Fruit fly (Drosophila melanogaster): ENCODE data around the gene Ype.

Ype gene

dm6 chrX:13383770-13384169, 3.4 kb downstream of the Ype start (continued):
- TF ChIP-seq eyg (GFP tag; optimal IDR thresholded peaks at IDR 0.05) (no peak), eve (GFP tag; optimal IDR thresholded peaks at IDR 0.05) (peak in 1 of 2 experiments; percentile 82), yki (optimal IDR thresholded peaks at IDR 0.05) (no peak), Ravus (GFP tag; IDR thresholded peaks at IDR 0.05) (no peak), CG31365 (tag; optimal IDR thresholded peaks at IDR 0.05) (no peak), salm (tag; optimal IDR thresholded peaks at IDR 0.05) (no peak), lov (optimal IDR thresholded peaks at IDR 0.05) (no peak), lov (GFP tag; IDR thresholded peaks at IDR 0.05) (no peak), Spps (tag; optimal IDR thresholded peaks at IDR 0.05) (no peak), tio (GFP tag; optimal IDR thresholded peaks at IDR 0.05) (peak; percentile 28), dati (GFP tag; IDR thresholded peaks at IDR 0.05) (0 out of 2 replicates have a peak, but pooled peaks have one; percentile 45), CG33213 (GFP tag; optimal IDR thresholded peaks at IDR 0.05) (peak; percentile 33), ind (GFP tag; optimal IDR thresholded peaks at IDR 0.05) (peak; percentile 63), CG4282 (GFP tag; optimal IDR thresholded peaks at IDR 0.05) (no peak), tin (GFP tag; optimal IDR thresholded peaks at IDR 0.05) (peak; percentile 46), CG3995 (GFP tag; optimal IDR thresholded peaks at IDR 0.05) (no peak), Rx (GFP tag; IDR thresholded peaks at IDR 0.05) (no peak; the same call in 1 of the 2 replicates), grau (tag; optimal IDR thresholded peaks at IDR 0.05) (peak; percentile 40), slp2 (GFP tag; optimal IDR thresholded peaks at IDR 0.05) (peak; percentile 35), cas (GFP tag; IDR thresholded peaks at IDR 0.05) (0 out of 2 replicates have a peak, but pooled peaks have one; percentile 20), her (GFP tag; optimal IDR thresholded peaks at IDR 0.05) (peak; percentile 70), ATbp (GFP tag; optimal IDR thresholded peaks at IDR 0.05) (peak; percentile 29), cg (GFP tag; optimal IDR thresholded peaks at IDR 0.05) (peak; percentile 83), Ets65A (GFP tag) (peak; percentile 91), CG18619 (GFP tag; optimal IDR thresholded peaks at IDR 0.05) (peak; percentile 12), sna (GFP tag; IDR thresholded peaks at IDR 0.05; ENCODE audit: partially characterized antibody) (no peak), CG15479 (GFP tag; optimal IDR thresholded peaks at IDR 0.05) (no peak), Jarid2 (GFP tag; optimal IDR thresholded peaks at IDR 0.05) (no peak), CG15514 (GFP tag; optimal IDR thresholded peaks at IDR 0.05) (peak; percentile 22), C15 (GFP tag; IDR thresholded peaks at IDR 0.05) (no peak), wor (GFP tag; IDR thresholded peaks at IDR 0.05) (no peak), CG12104 (GFP tag; optimal IDR thresholded peaks at IDR 0.05) (no peak), ken (GFP tag; IDR thresholded peaks at IDR 0.05) (peak; percentile 62; the same call in 2 of the 3 replicates), CG13296 (GFP tag; optimal IDR thresholded peaks at IDR 0.05) (peak; percentile 29), CG1832 (GFP tag; optimal IDR thresholded peaks at IDR 0.05) (no peak), ato (GFP tag; IDR thresholded peaks at IDR 0.05; ENCODE audit: partially characterized antibody) (no peak), vfl (GFP tag; optimal IDR thresholded peaks at IDR 0.05) (peak; percentile 43), CG7357 (GFP tag; IDR thresholded peaks at IDR 0.05) (no peak), cato (GFP tag; optimal IDR thresholded peaks at IDR 0.05; ENCODE audit: borderline replicate concordance) (no peak), CG30020 (tag; optimal IDR thresholded peaks at IDR 0.05) (no peak), sens-2 (GFP tag; IDR thresholded peaks at IDR 0.05) (no peak), CG6689 (GFP tag; IDR thresholded peaks at IDR 0.05) (0 out of 2 replicates have a peak, but pooled peaks have one; percentile 15), CG9727 (GFP tag; optimal IDR thresholded peaks at IDR 0.05) (peak; percentile 10), CG11093 (GFP tag; IDR thresholded peaks at IDR 0.05) (no peak), emc (GFP tag; optimal IDR thresholded peaks at IDR 0.05) (no peak), dmrt11E (tag; optimal IDR thresholded peaks at IDR 0.05) (no peak), NfI (GFP tag; optimal IDR thresholded peaks at IDR 0.05) (peak; percentile 50), CG12769 (tag; optimal IDR thresholded peaks at IDR 0.05) (peak; percentile 70), dpn (GFP tag; optimal IDR thresholded peaks at IDR 0.05) (peak; percentile 68 to 71), tap (tag; optimal IDR thresholded peaks at IDR 0.05) (no peak), ap (GFP tag; IDR thresholded peaks at IDR 0.05) (0 out of 2 replicates have a peak, but pooled peaks have one; percentile 9), br (optimal IDR thresholded peaks at IDR 0.05) (no peak), sisA (GFP tag; IDR thresholded peaks at IDR 0.05) (peak; percentile 66)
